Worm (Caenorhabditis elegans) whole organism, L4/young adult: ENCODE results near the gene F01D5.3.

ENCODE experiments used
- W03F9.2 ChIP-seq: fragments of 150-350 bp; optimal IDR thresholded peaks from 2 replicates; lab custom pipeline; 2014; ENCODE audit warnings: missing biosample characterization, missing genetic modification characterization
- dao-5 ChIP-seq: sonication (generic microtip); optimal IDR thresholded peaks from 2 replicates; lab custom pipeline; 2016; ENCODE audit warnings: missing genotype, missing genetic modification characterization, moderate library complexity, missing compliant biosample characterization

- TF ChIP-seq W03F9.2 (tag; lab: Kevin White, UChicago): no peak
- no peak for TF ChIP-seq dao-5 (tag; lab: Kevin White, UChicago)
These were observed 10.9 kb upstream of the F01D5.3 start, which contains the start of gene F01D5.8 for ce11 chrII:14010656-14011376.
